Fruit fly (Drosophila melanogaster): ENCODE measurements around the gene CG5953.

CG5953 gene

DNA sequence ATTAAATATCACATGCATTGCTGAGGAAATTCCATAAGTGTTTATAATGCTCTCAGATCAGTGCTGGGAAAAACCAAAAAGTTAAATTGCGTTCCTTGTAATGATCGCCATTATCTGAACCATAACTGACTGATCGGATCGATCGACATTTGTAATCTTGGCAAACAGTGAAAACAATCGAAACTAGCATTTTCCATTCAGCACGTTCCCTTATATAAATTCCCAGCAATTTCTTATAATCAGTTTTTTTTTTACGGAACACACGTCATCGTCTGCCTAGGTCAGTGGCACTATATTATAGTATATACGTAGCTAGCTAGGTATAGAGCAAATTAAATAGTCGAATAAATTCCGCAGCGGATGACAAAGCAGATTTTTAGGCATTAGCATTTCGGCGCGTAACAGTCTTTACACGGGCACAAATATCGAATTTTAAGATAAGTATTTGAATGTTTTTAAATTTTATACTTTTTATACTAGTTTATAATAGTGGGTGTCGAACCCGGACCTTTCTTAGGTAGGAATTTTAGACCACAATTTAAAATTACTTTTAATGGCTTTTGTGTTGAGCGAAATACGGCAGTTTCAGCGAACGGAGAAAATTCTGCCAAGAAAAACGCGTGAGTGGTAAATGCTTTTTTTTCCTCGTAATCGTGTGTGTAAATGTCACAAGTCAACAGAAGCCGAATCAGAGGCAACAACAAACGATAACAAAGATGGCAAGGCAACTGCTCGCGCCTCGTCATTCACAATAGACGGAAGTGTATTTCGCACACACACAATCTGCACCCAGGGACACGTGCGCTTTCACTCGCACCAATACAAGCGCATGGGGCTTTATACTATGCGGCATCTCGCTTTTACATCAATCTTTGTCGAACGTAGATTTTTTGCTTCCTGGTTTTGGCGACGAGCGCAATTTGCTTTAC is 2.9 kb downstream of the CG5953 start (continued):
- TF ChIP-seq Lim3 (GFP tag; IDR thresholded peaks at IDR 0.05) (no peak), CG11456 (GFP tag; IDR thresholded peaks at IDR 0.05) (0 out of 3 replicates have a peak, but pooled peaks have one; percentile 37), Gug (GFP tag; IDR thresholded peaks at IDR 0.05) (no peak), CG12769 (tag; optimal IDR thresholded peaks at IDR 0.05) (peak; percentile 40), HHEX (GFP tag; optimal IDR thresholded peaks at IDR 0.05) (no peak), ara (GFP tag; IDR thresholded peaks at IDR 0.05) (no peak), Drgx (GFP tag; IDR thresholded peaks at IDR 0.05) (peak; percentile 33; the same call in 1 of the 2 replicates), Rfx (GFP tag; IDR thresholded peaks at IDR 0.05) (peak; percentile 24; the same call in 1 of the 2 replicates), CG13296 (GFP tag; optimal IDR thresholded peaks at IDR 0.05) (peak; percentile 0), onecut (GFP tag; IDR thresholded peaks at IDR 0.05) (no peak), Vsx1 (GFP tag; optimal IDR thresholded peaks at IDR 0.05) (no peak), HLH4C (GFP tag; IDR thresholded peaks at IDR 0.05; ENCODE audit: partially characterized antibody) (no peak), CG3995 (GFP tag; optimal IDR thresholded peaks at IDR 0.05) (no peak), CG6854 (GFP tag; optimal IDR thresholded peaks at IDR 0.05) (no peak), tup (GFP tag; optimal IDR thresholded peaks at IDR 0.05) (no peak), CG33213 (GFP tag; optimal IDR thresholded peaks at IDR 0.05) (no peak), Gsc (GFP tag; IDR thresholded peaks at IDR 0.05) (no peak), trh (GFP tag; optimal IDR thresholded peaks at IDR 0.05) (no peak), CG12744 (GFP tag; optimal IDR thresholded peaks at IDR 0.05) (no peak), CG18599 (GFP tag; optimal IDR thresholded peaks at IDR 0.05) (no peak), gfzf (GFP tag; optimal IDR thresholded peaks at IDR 0.05) (no peak), HLHmδ (GFP tag; optimal IDR thresholded peaks at IDR 0.05) (no peak), CG12071 (GFP tag; optimal IDR thresholded peaks at IDR 0.05) (no peak), Dip2 (GFP tag; IDR thresholded peaks at IDR 0.05) (no peak), CG6175 (GFP tag; IDR thresholded peaks at IDR 0.05) (peak; percentile 68; the same call in 2 of the 3 replicates), ab (GFP tag; optimal IDR thresholded peaks at IDR 0.05) (no peak), pb (GFP tag; optimal IDR thresholded peaks at IDR 0.05) (no peak), CG4424 (GFP tag; optimal IDR thresholded peaks at IDR 0.05) (no peak), run (tag; optimal IDR thresholded peaks at IDR 0.05) (no peak), CG2875 (GFP tag; optimal IDR thresholded peaks at IDR 0.05) (no peak), caup (GFP tag; optimal IDR thresholded peaks at IDR 0.05; ENCODE audit: severe bottlenecking) (peak; percentile 7), Antp (GFP tag; optimal IDR thresholded peaks at IDR 0.05) (no peak), vvl (GFP tag; IDR thresholded peaks at IDR 0.05) (0 out of 2 replicates have a peak, but pooled peaks have one; percentile 20), CG15479 (GFP tag; optimal IDR thresholded peaks at IDR 0.05) (no peak), CG12942 (GFP tag; optimal IDR thresholded peaks at IDR 0.05) (no peak), lmd (GFP tag; IDR thresholded peaks at IDR 0.05) (no peak), Med (GFP tag) (peak; percentile 76), nerfin-2 (GFP tag; IDR thresholded peaks at IDR 0.05; ENCODE audit: partially characterized antibody) (no peak), Hsf (GFP tag; optimal IDR thresholded peaks at IDR 0.05) (no peak), klu (GFP tag; IDR thresholded peaks at IDR 0.05) (no peak), CG16779 (GFP tag; IDR thresholded peaks at IDR 0.05) (no peak), oc (tag; optimal IDR thresholded peaks at IDR 0.05) (no peak), CG10209 (GFP tag; optimal IDR thresholded peaks at IDR 0.05) (no peak), sob (GFP tag; IDR thresholded peaks at IDR 0.05) (no peak), Dbx (GFP tag; IDR thresholded peaks at IDR 0.05) (no peak), bcd (GFP tag; optimal IDR thresholded peaks at IDR 0.05) (no peak), CG17359 (tag; optimal IDR thresholded peaks at IDR 0.05) (no peak), CG10543 (GFP tag; optimal IDR thresholded peaks at IDR 0.05) (peak; percentile 53), usp (GFP tag; optimal IDR thresholded peaks at IDR 0.05) (no peak)
